Fruit fly (Drosophila melanogaster): ENCODE measurements around the gene CG4953.

DNA sequence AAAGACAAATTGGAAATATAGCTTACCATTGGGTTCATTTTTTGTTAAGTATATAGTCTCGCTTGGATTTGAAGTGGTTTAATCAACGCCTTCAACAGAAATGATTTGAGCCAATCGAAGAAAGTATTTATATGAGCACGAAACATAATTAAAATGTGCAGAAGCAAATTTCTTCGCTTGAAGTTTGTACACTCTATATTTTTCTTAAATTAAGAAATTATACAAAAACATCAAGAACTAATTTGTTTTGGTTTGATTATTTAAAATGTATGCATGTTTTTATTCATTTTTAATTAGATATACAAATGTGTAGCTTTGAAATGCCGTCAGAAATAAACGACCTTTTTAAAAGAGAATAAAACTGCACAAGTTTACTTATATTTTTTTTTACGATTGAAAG, 35.4 kb downstream of the CG4953 start, which contains the start of gene CG13138:
- TF ChIP-seq bab1 (GFP tag; optimal IDR thresholded peaks at IDR 0.05) (no peak), Clk (GFP tag; optimal IDR thresholded peaks at IDR 0.05) (no peak), CG1620 (GFP tag; optimal IDR thresholded peaks at IDR 0.05) (no peak), CG7045 (GFP tag; optimal IDR thresholded peaks at IDR 0.05) (no peak), CG7101 (tag; optimal IDR thresholded peaks at IDR 0.05) (no peak), CG33017 (tag; optimal IDR thresholded peaks at IDR 0.05) (no peak), CG11617 (GFP tag; optimal IDR thresholded peaks at IDR 0.05) (no peak), kay (GFP tag; ENCODE audit: borderline replicate concordance) (no peak), CG12768 (GFP tag; optimal IDR thresholded peaks at IDR 0.05) (no peak), CG14711 (tag; optimal IDR thresholded peaks at IDR 0.05) (no peak), cnc (optimal IDR thresholded peaks at IDR 0.05) (no peak), pad (GFP tag; optimal IDR thresholded peaks at IDR 0.05) (no peak), ovo (GFP tag; optimal IDR thresholded peaks at IDR 0.05) (no peak)

Data from whole organism, adult.